Worm (Caenorhabditis elegans) whole organism, L4/young adult: ENCODE measurements around the gene C47D12.4.

Source experiments
- dao-5 ChIP-seq: sonication (generic microtip); optimal IDR thresholded peaks from 2 replicates; lab custom pipeline; 2016; ENCODE audit warnings: missing genotype, missing genetic modification characterization, moderate library complexity, missing compliant biosample characterization
- him-1 ChIP-seq: sonication (generic microtip); optimal IDR thresholded peaks from 2 replicates; lab custom pipeline; 2016; ENCODE audit warnings: missing genotype, missing genetic modification reagents, missing genetic modification characterization, missing compliant biosample characterization

DNA sequence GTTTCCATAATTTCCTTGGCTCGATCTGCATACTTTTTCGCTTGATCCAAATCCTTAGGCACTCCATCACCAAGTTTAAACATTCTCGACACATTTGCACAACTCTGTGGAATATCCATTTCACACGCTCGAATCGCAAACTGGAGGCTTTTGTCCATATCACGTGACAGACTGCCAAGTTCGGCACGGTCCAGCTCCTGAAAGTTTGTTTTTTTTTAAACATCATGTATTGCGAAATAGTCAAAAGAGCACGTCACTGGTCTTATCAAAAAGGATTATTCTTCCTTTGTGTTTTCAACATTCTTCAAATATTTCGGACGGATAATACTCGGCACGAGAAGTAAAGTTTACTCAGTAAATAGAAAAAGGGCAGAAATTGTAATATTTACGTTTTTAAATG, 32.3 kb upstream of the C47D12.4 start:
- no peak for TF ChIP-seq dao-5 (tag; lab: Kevin White, UChicago)
- no peak for TF ChIP-seq him-1 (tag; lab: Kevin White, UChicago)
